Worm (Caenorhabditis elegans) whole organism, L2 larva: ENCODE data around the gene sel-11.

Experiments
- ama-1 ChIP-seq: fragments of 150-350 bp; optimal IDR thresholded peaks from 2 replicates; lab custom pipeline; 2018; ENCODE audit warnings: inconsistent platforms
- blmp-1 ChIP-seq: sonication (generic microtip); optimal IDR thresholded peaks from 2 replicates; lab custom pipeline; 2017; ENCODE audit warnings: missing genetic modification characterization, mild to moderate bottlenecking, missing compliant biosample characterization, antibody characterized with exemption, moderate library complexity; ENCODE audit not compliant: insufficient read depth
- egl-27 ChIP-seq: sonication (generic microtip); optimal IDR thresholded peaks from 3 replicates; lab custom pipeline; 2017; ENCODE audit warnings: missing biosample characterization, missing genetic modification reagents, missing genetic modification characterization
- lin-39 ChIP-seq: fragments of 150-350 bp; optimal IDR thresholded peaks from 2 replicates; lab custom pipeline; 2014; ENCODE audit warnings: missing biosample characterization, missing genetic modification reagents, missing genetic modification characterization
- mab-5 ChIP-seq: fragments of 150-350 bp; optimal IDR thresholded peaks from 2 replicates; lab custom pipeline; 2014; ENCODE audit warnings: missing biosample characterization, missing genetic modification characterization
- nhr-6 ChIP-seq: fragments of 150-350 bp; optimal IDR thresholded peaks from 2 replicates; lab custom pipeline; 2014; ENCODE audit warnings: missing biosample characterization, missing genetic modification characterization
- nhr-77 ChIP-seq: fragments of 150-350 bp; optimal IDR thresholded peaks from 2 replicates; lab custom pipeline; 2014; ENCODE audit warnings: missing biosample characterization, missing genetic modification characterization
- sem-4 ChIP-seq: fragments of 150-350 bp; optimal IDR thresholded peaks from 2 replicates; lab custom pipeline; 2014; ENCODE audit warnings: missing biosample characterization, missing genetic modification reagents, missing genetic modification characterization
- skn-1 ChIP-seq: sonication (generic microtip); optimal IDR thresholded peaks from 2 replicates; lab custom pipeline; 2017; ENCODE audit warnings: missing biosample characterization, missing genetic modification characterization
- snpc-4 ChIP-seq: fragments of 150-350 bp; optimal IDR thresholded peaks from 2 replicates; lab custom pipeline; 2014; ENCODE audit warnings: missing biosample characterization, missing genetic modification characterization
- zag-1 ChIP-seq: fragments of 150-350 bp; optimal IDR thresholded peaks from 2 replicates; lab custom pipeline; 2014; ENCODE audit warnings: missing biosample characterization, missing genetic modification characterization
- ztf-11 ChIP-seq: sonication (generic microtip); optimal IDR thresholded peaks from 2 replicates; lab custom pipeline; 2017; ENCODE audit warnings: missing biosample characterization, missing genetic modification characterization
- ztf-4 ChIP-seq: fragments of 150-350 bp; optimal IDR thresholded peaks from 2 replicates; lab custom pipeline; 2014; ENCODE audit warnings: missing biosample characterization, missing genetic modification characterization

- TF ChIP-seq ztf-11 (tag; lab: Kevin White, UChicago) (no peak), nhr-6 (tag; lab: Kevin White, UChicago) (no peak), lin-39 (tag; lab: Kevin White, UChicago) (no peak), blmp-1 (tag; lab: Kevin White, UChicago) (no peak), mab-5 (no peak), zag-1 (tag; lab: Kevin White, UChicago) (no peak), nhr-77 (tag; lab: Kevin White, UChicago) (no peak), snpc-4 (tag; lab: Kevin White, UChicago) (no peak), ztf-4 (tag; lab: Kevin White, UChicago) (no peak), skn-1 (tag; lab: Kevin White, UChicago) (no peak), sem-4 (tag; lab: Kevin White, UChicago) (no peak), egl-27 (no peak), ama-1 (no peak)
These were observed 20.1 kb downstream of the sel-11 start, which contains the start of gene F55A11.7 for ce11 chrV:11787258-11787657.
